Worm (Caenorhabditis elegans) whole organism, young adult: ENCODE measurements around the gene F22B8.3.

Source experiments
- F10E7.11 ChIP-seq: sonication (generic microtip); optimal IDR thresholded peaks from 2 replicates; lab custom pipeline; 2017; ENCODE audit warnings: mild to moderate bottlenecking, missing genetic modification characterization, moderate library complexity, missing compliant biosample characterization
- F22D6.2 ChIP-seq: sonication (generic microtip); optimal IDR thresholded peaks from 2 replicates; lab custom pipeline; 2016; ENCODE audit warnings: mild to moderate bottlenecking, missing genetic modification characterization, missing compliant biosample characterization
- F33H1.4 ChIP-seq: fragments of 200-800 bp; sonication (Bioruptor generic); IDR thresholded peaks from 2 replicates; pipeline ENCODE4 v1.3.6; 2022; ENCODE audit warnings: missing genetic modification reagents, missing genetic modification characterization, missing compliant biosample characterization
- K12H6.12 ChIP-seq: fragments of 200-800 bp; sonication (Bioruptor generic); optimal IDR thresholded peaks from 2 replicates; lab custom pipeline; 2018; ENCODE audit warnings: mild to moderate bottlenecking, missing genetic modification characterization, missing compliant biosample characterization
- T26A5.8 ChIP-seq: sonication (generic microtip); optimal IDR thresholded peaks from 2 replicates; lab custom pipeline; 2016; ENCODE audit warnings: missing genetic modification characterization, missing compliant biosample characterization
- Y56A3A.18 ChIP-seq: fragments of 200-800 bp; sonication (Bioruptor generic); IDR thresholded peaks from 2 replicates; pipeline ENCODE4 v1.3.6; 2022; ENCODE audit warnings: missing genetic modification reagents, missing genetic modification characterization, missing compliant biosample characterization
- Y79H2A.3 ChIP-seq: fragments of 200-800 bp; sonication (Bioruptor generic); conservative IDR thresholded peaks from 2 replicates; pipeline ENCODE4 v1.3.6; 2022; ENCODE audit warnings: missing genetic modification reagents, missing genetic modification characterization, missing compliant biosample characterization
- aptf-2 ChIP-seq: fragments of 200-800 bp; sonication (Bioruptor generic); conservative IDR thresholded peaks from 2 replicates; pipeline ENCODE4 v1.3.6; 2022; ENCODE audit warnings: missing genetic modification reagents, missing genetic modification characterization, missing compliant biosample characterization
- athp-1 ChIP-seq: sonication (generic microtip); optimal IDR thresholded peaks from 2 replicates; lab custom pipeline; 2017; ENCODE audit warnings: mild to moderate bottlenecking, missing genetic modification characterization, missing compliant biosample characterization
- dpff-1 ChIP-seq: sonication (generic microtip); optimal IDR thresholded peaks from 2 replicates; lab custom pipeline; 2017; ENCODE audit warnings: mild to moderate bottlenecking, missing genetic modification characterization, missing compliant biosample characterization
- egl-44 ChIP-seq: fragments of 200-800 bp; sonication (Bioruptor generic); IDR thresholded peaks from 2 replicates; pipeline ENCODE4 v1.3.6; 2022; ENCODE audit warnings: missing genetic modification reagents, missing genetic modification characterization, missing compliant biosample characterization
- egrh-3 ChIP-seq: fragments of 200-800 bp; sonication (Bioruptor generic); IDR thresholded peaks from 2 replicates; pipeline ENCODE4 v1.3.6; 2022; ENCODE audit warnings: missing genetic modification reagents, missing genetic modification characterization, missing compliant biosample characterization
- ets-4 ChIP-seq: fragments of 200-800 bp; sonication (Bioruptor generic); optimal IDR thresholded peaks from 2 replicates; lab custom pipeline; 2018; ENCODE audit warnings: mild to moderate bottlenecking, missing genetic modification characterization, missing compliant biosample characterization
- hlh-12 ChIP-seq: sonication (generic microtip); optimal IDR thresholded peaks from 2 replicates; lab custom pipeline; 2016; ENCODE audit warnings: missing genetic modification characterization, missing compliant biosample characterization
- hmg-20 ChIP-seq: fragments of 200-800 bp; sonication (Bioruptor generic); IDR thresholded peaks from 2 replicates; pipeline ENCODE4 v1.3.6; 2022; ENCODE audit warnings: missing genetic modification reagents, missing genetic modification characterization, missing compliant biosample characterization
- lsy-27 ChIP-seq: sonication (generic microtip); optimal IDR thresholded peaks from 2 replicates; lab custom pipeline; 2017; ENCODE audit warnings: missing genetic modification characterization, mild to moderate bottlenecking, missing compliant biosample characterization, antibody characterized with exemption, missing genotype, borderline replicate concordance; ENCODE audit not compliant: insufficient read depth
- mcd-1 ChIP-seq: fragments of 200-800 bp; sonication (Bioruptor generic); IDR thresholded peaks from 2 replicates; pipeline ENCODE4 v1.3.6; 2022; ENCODE audit warnings: missing genetic modification reagents, missing genetic modification characterization, missing compliant biosample characterization
- nhr-120 ChIP-seq: fragments of 200-800 bp; sonication (Bioruptor generic); IDR thresholded peaks from 2 replicates; pipeline ENCODE4 v1.3.6; 2022; ENCODE audit warnings: missing genetic modification characterization, missing compliant biosample characterization
- nhr-179 ChIP-seq: sonication (generic microtip); optimal IDR thresholded peaks from 2 replicates; lab custom pipeline; 2016; ENCODE audit warnings: mild to moderate bottlenecking, missing genetic modification characterization, missing compliant biosample characterization
- unc-130 ChIP-seq: sonication (generic microtip); optimal IDR thresholded peaks from 2 replicates; lab custom pipeline; 2016; ENCODE audit warnings: missing genetic modification reagents, missing genetic modification characterization, missing compliant biosample characterization
- ztf-6 ChIP-seq: fragments of 200-800 bp; sonication (Bioruptor generic); IDR thresholded peaks from 2 replicates; pipeline ENCODE4 v1.3.6; 2022; ENCODE audit warnings: missing genetic modification reagents, missing genetic modification characterization, missing compliant biosample characterization

Gene F22B8.3

ce11 chrV:16137043-16137442, 46.3 kb downstream of the F22B8.3 start, which contains the start of gene F44G3.7:
Gene F44G3.7, minus strand, starts transcription at chrV:16137143.
- TF ChIP-seq hmg-20 (no peak), F10E7.11 (tag; lab: Kevin White, UChicago) (no peak)

ce11 chrV:16139529-16139928, 48.7 kb downstream of the F22B8.3 start, which contains the start of gene clc-11:
Gene clc-11, minus strand, starts transcription at chrV:16139629.
- no peak for TF ChIP-seq K12H6.12 (tag; lab: Kevin White, UChicago)
- no peak for TF ChIP-seq nhr-179 (tag; lab: Kevin White, UChicago)
- no peak for TF ChIP-seq F22D6.2 (tag; lab: Kevin White, UChicago)
- no peak for TF ChIP-seq lsy-27 (tag; lab: Kevin White, UChicago)
- TF ChIP-seq unc-130 (GFP tag; lab: Kevin White, UChicago), result no peak
- no peak for TF ChIP-seq ztf-6 (GFP tag; lab: Robert Waterston, UW)
- no peak for TF ChIP-seq egl-44 (GFP tag; lab: Robert Waterston, UW)
- no peak for TF ChIP-seq aptf-2 (GFP tag; lab: Robert Waterston, UW)
- no peak for TF ChIP-seq dpff-1 (tag; lab: Kevin White, UChicago)
- no peak for TF ChIP-seq egrh-3 (GFP tag; lab: Robert Waterston, UW)
- TF ChIP-seq, all 124 proteins: peak for 0

ce11 chrV:16141071-16141470, 50.3 kb downstream of the F22B8.3 start, which contains the start of gene clc-32:
Gene clc-32, minus strand, starts transcription at chrV:16141171.
- TF ChIP-seq ets-4 (no peak), mcd-1 (no peak), nhr-120 (no peak), F33H1.4 (GFP tag; lab: Robert Waterston, UW) (no peak), athp-1 (tag; lab: Kevin White, UChicago) (no peak), Y79H2A.3 (GFP tag; lab: Robert Waterston, UW) (no peak), hlh-12 (tag; lab: Kevin White, UChicago) (no peak), T26A5.8 (tag; lab: Kevin White, UChicago) (no peak), Y56A3A.18 (GFP tag; lab: Robert Waterston, UW) (no peak)
- TF ChIP-seq, all 124 proteins: peak for 0
